Fruit fly (Drosophila melanogaster) whole organism, embryonic: ENCODE data around the gene CG42579.

Experiments used
- Aef1 ChIP-seq: fragments of 200-800 bp; sonication (Bioruptor generic); IDR thresholded peaks from 3 replicates; pipeline ENCODE4 v1.3.6; 2022; ENCODE audit warnings: missing biosample characterization, missing genetic modification characterization
- Antp ChIP-seq: fragments of 200-800 bp; sonication (Bioruptor generic); optimal IDR thresholded peaks from 3 replicates; lab custom pipeline; 2016; ENCODE audit warnings: missing biosample characterization, missing genetic modification characterization
- Atf3 ChIP-seq: fragments of 200-800 bp; sonication (Bioruptor generic); optimal IDR thresholded peaks from 3 replicates; lab custom pipeline; 2016; ENCODE audit warnings: missing biosample characterization, missing genetic modification characterization
- CG10274 ChIP-seq: fragments of 200-800 bp; sonication (Bioruptor generic); optimal IDR thresholded peaks from 3 replicates; lab custom pipeline; 2017; ENCODE audit warnings: missing biosample characterization, mild to moderate bottlenecking, missing genetic modification characterization
- CG10462 ChIP-seq: fragments of 200-800 bp; sonication (Bioruptor generic); optimal IDR thresholded peaks from 2 replicates; lab custom pipeline; 2016; ENCODE audit warnings: missing biosample characterization, missing genetic modification characterization
- CG14667 ChIP-seq: fragments of 200-800 bp; sonication (Bioruptor generic); IDR thresholded peaks from 2 replicates; pipeline ENCODE4 v1.3.6; 2022; ENCODE audit warnings: missing biosample characterization, missing genetic modification characterization
- CG14965 ChIP-seq: fragments of 200-800 bp; sonication (Bioruptor generic); optimal IDR thresholded peaks from 2 replicates; lab custom pipeline; 2016; ENCODE audit warnings: missing biosample characterization, missing genetic modification characterization, borderline replicate concordance
- CG15601 ChIP-seq: fragments of 200-800 bp; sonication (Bioruptor generic); optimal IDR thresholded peaks from 3 replicates; lab custom pipeline; 2019; ENCODE audit warnings: missing biosample characterization, mild to moderate bottlenecking, missing genetic modification characterization, moderate library complexity
- CG2199 ChIP-seq: fragments of 200-800 bp; sonication (Bioruptor generic); IDR thresholded peaks from 3 replicates; pipeline ENCODE4 v1.3.6; 2022; ENCODE audit warnings: missing biosample characterization, missing genetic modification characterization
- CG2202 ChIP-seq: fragments of 200-800 bp; sonication (Bioruptor generic); optimal IDR thresholded peaks from 2 replicates; lab custom pipeline; 2018; ENCODE audit warnings: missing biosample characterization, mild to moderate bottlenecking, missing genetic modification characterization
- CG2875 ChIP-seq: fragments of 200-800 bp; sonication (Bioruptor generic); optimal IDR thresholded peaks from 2 replicates; lab custom pipeline; 2017; ENCODE audit warnings: missing biosample characterization, mild to moderate bottlenecking, missing genetic modification characterization, missing genetic modification reagents
- CG3995 ChIP-seq: fragments of 200-800 bp; sonication (Bioruptor generic); optimal IDR thresholded peaks from 3 replicates; lab custom pipeline; 2016; ENCODE audit warnings: missing biosample characterization, missing genetic modification characterization
- CG4328 ChIP-seq: fragments of 200-800 bp; sonication (Bioruptor generic); optimal IDR thresholded peaks from 3 replicates; lab custom pipeline; 2017; ENCODE audit warnings: missing biosample characterization, missing genetic modification reagents, missing genetic modification characterization
- CG4404 ChIP-seq: fragments of 200-800 bp; sonication (Bioruptor generic); IDR thresholded peaks from 2 replicates; pipeline ENCODE4 v1.3.6; 2022; ENCODE audit warnings: missing biosample characterization, missing genetic modification characterization
- CG4730 ChIP-seq: fragments of 200-800 bp; sonication (Bioruptor generic); IDR thresholded peaks from 2 replicates; pipeline ENCODE4 v1.3.6; 2022; ENCODE audit warnings: missing biosample characterization, missing genetic modification characterization
- CG4854 ChIP-seq: fragments of 200-800 bp; sonication (Bioruptor generic); optimal IDR thresholded peaks from 2 replicates; lab custom pipeline; 2016; ENCODE audit warnings: missing biosample characterization, missing genetic modification characterization, inconsistent platforms
- CG5180 ChIP-seq: fragments of 200-800 bp; sonication (Bioruptor generic); optimal IDR thresholded peaks from 3 replicates; lab custom pipeline; 2017; ENCODE audit warnings: missing biosample characterization, missing genetic modification characterization, mild to moderate bottlenecking, moderate library complexity, missing genetic modification reagents
- CG6175 ChIP-seq: fragments of 200-800 bp; sonication (Bioruptor generic); IDR thresholded peaks from 3 replicates; pipeline ENCODE4 v1.3.6; 2022; ENCODE audit warnings: missing biosample characterization, missing genetic modification characterization
- CG6689 ChIP-seq: fragments of 200-800 bp; sonication (Bioruptor generic); IDR thresholded peaks from 2 replicates; pipeline ENCODE4 v1.3.6; 2022; ENCODE audit warnings: missing biosample characterization, missing genetic modification characterization
- CG7745 ChIP-seq: fragments of 200-800 bp; sonication (Bioruptor generic); optimal IDR thresholded peaks from 2 replicates; lab custom pipeline; 2018; ENCODE audit warnings: missing biosample characterization, mild to moderate bottlenecking, missing genetic modification characterization, moderate library complexity
- CG7839 ChIP-seq: fragments of 200-800 bp; sonication (Bioruptor generic); optimal IDR thresholded peaks from 3 replicates; lab custom pipeline; 2018; ENCODE audit warnings: missing biosample characterization, mild to moderate bottlenecking, missing genetic modification characterization, moderate library complexity
- CG8944 ChIP-seq: fragments of 200-800 bp; sonication (Bioruptor generic); optimal IDR thresholded peaks from 3 replicates; lab custom pipeline; 2016; ENCODE audit warnings: missing biosample characterization, missing genetic modification characterization
- CG9609 ChIP-seq: fragments of 200-800 bp; sonication (Bioruptor generic); optimal IDR thresholded peaks from 3 replicates; lab custom pipeline; 2016; ENCODE audit warnings: missing biosample characterization, missing genetic modification characterization
- Ets65A ChIP-seq: fragments of 200-800 bp; sonication (Bioruptor generic); peaks from one replicate; lab custom pipeline; 2016; ENCODE audit warnings: missing biosample characterization, missing genetic modification characterization
- GATAe ChIP-seq: fragments of 200-800 bp; sonication (Bioruptor generic); conservative IDR thresholded peaks from 2 replicates; pipeline ENCODE4 v1.3.6; 2022; ENCODE audit warnings: missing biosample characterization, missing genetic modification characterization
- HLHmδ ChIP-seq: fragments of 200-800 bp; sonication (Bioruptor generic); optimal IDR thresholded peaks from 2 replicates; lab custom pipeline; 2018; ENCODE audit warnings: missing biosample characterization, mild to moderate bottlenecking, missing genetic modification characterization, moderate library complexity
- Kr ChIP-seq: fragments of 200-800 bp; sonication (Bioruptor generic); optimal IDR thresholded peaks from 2 replicates; lab custom pipeline; 2017; ENCODE audit warnings: missing biosample characterization, mild to moderate bottlenecking, missing genetic modification characterization
- MBD-R2 ChIP-seq: fragments of 200-800 bp; sonication (Bioruptor generic); IDR thresholded peaks from 2 replicates; pipeline ENCODE4 v1.3.6; 2022; ENCODE audit warnings: missing biosample characterization, missing genetic modification characterization
- Myb ChIP-seq: fragments of 200-800 bp; sonication (Bioruptor generic); optimal IDR thresholded peaks from 2 replicates; lab custom pipeline; 2016; ENCODE audit warnings: missing biosample characterization, missing genetic modification characterization
- NFAT ChIP-seq: fragments of 200-800 bp; sonication (Bioruptor generic); IDR thresholded peaks from 2 replicates; pipeline ENCODE4 v1.3.6; 2022; ENCODE audit warnings: missing biosample characterization, missing genetic modification characterization
- Stat92E ChIP-seq, 3 experiments: fragments of >200 bp in 2 of 3; fragments of 200-800 bp in 1 of 3; sonication (Bioruptor generic) in 1 of 3; optimal IDR thresholded peaks; 2 replicates each; lab custom pipeline; 2017 to 2019; ENCODE audit warnings: missing biosample characterization in 3 of 3, missing genetic modification characterization in 3 of 3, mild to moderate bottlenecking in 1 of 3, moderate library complexity in 1 of 3
- amos ChIP-seq: fragments of 200-800 bp; sonication (Bioruptor generic); IDR thresholded peaks from 2 replicates; pipeline ENCODE4 v1.3.6; 2022; ENCODE audit warnings: missing biosample characterization, missing genetic modification characterization; ENCODE audit not compliant: partially characterized antibody
- chif ChIP-seq, 2 experiments: fragments of 200-800 bp; sonication (Bioruptor generic); optimal IDR thresholded peaks; 3 replicates each; lab custom pipeline; 2016; ENCODE audit warnings: missing biosample characterization in 2 of 2, missing genetic modification characterization in 2 of 2
- dmrt99B ChIP-seq: fragments of 200-800 bp; sonication (Bioruptor generic); optimal IDR thresholded peaks from 2 replicates; lab custom pipeline; 2018; ENCODE audit warnings: missing biosample characterization, mild to moderate bottlenecking, missing genetic modification characterization, moderate library complexity
- dysf ChIP-seq: fragments of 200-800 bp; sonication (Bioruptor generic); IDR thresholded peaks from 3 replicates; pipeline ENCODE4 v1.3.6; 2022; ENCODE audit warnings: missing biosample characterization, missing genetic modification characterization
- ewg ChIP-seq: fragments of 200-800 bp; sonication (Bioruptor generic); optimal IDR thresholded peaks from 3 replicates; lab custom pipeline; 2017; ENCODE audit warnings: mild to moderate bottlenecking, missing biosample characterization, missing genetic modification reagents, missing genetic modification characterization
- fd3F ChIP-seq: fragments of 200-800 bp; sonication (Bioruptor generic); optimal IDR thresholded peaks from 2 replicates; lab custom pipeline; 2018; ENCODE audit warnings: missing biosample characterization, mild to moderate bottlenecking, missing genetic modification characterization, moderate library complexity
- grau ChIP-seq: fragments of 200-800 bp; optimal IDR thresholded peaks from 3 replicates; lab custom pipeline; 2019; ENCODE audit warnings: missing biosample characterization, mild to moderate bottlenecking, missing genetic modification characterization, moderate library complexity
- jumu ChIP-seq: fragments of 200-800 bp; sonication (Bioruptor generic); optimal IDR thresholded peaks from 3 replicates; lab custom pipeline; 2016; ENCODE audit warnings: missing biosample characterization, missing genetic modification characterization
- kni ChIP-seq: fragments of 200-800 bp; sonication (Bioruptor generic); optimal IDR thresholded peaks from 3 replicates; lab custom pipeline; 2017; ENCODE audit warnings: mild to moderate bottlenecking, missing biosample characterization, missing genetic modification reagents, missing genetic modification characterization
- lola ChIP-seq, 3 experiments: fragments of >200 bp in 2 of 3; fragments of 200-800 bp in 1 of 3; sonication (Bioruptor generic) in 1 of 3; optimal IDR thresholded peaks; 2 replicates each; lab custom pipeline; 2017 to 2019; ENCODE audit warnings: missing biosample characterization in 3 of 3, missing genetic modification characterization in 3 of 3, mild to moderate bottlenecking in 1 of 3, moderate library complexity in 1 of 3
- peb ChIP-seq: fragments of 200-800 bp; sonication (Bioruptor generic); IDR thresholded peaks from 2 replicates; pipeline ENCODE4 v1.3.6; 2022; ENCODE audit warnings: missing biosample characterization, missing genetic modification characterization
- phol ChIP-seq: fragments of 200-800 bp; sonication (Bioruptor generic); optimal IDR thresholded peaks from 3 replicates; lab custom pipeline; 2018; ENCODE audit warnings: missing biosample characterization, mild to moderate bottlenecking, missing genetic modification characterization, moderate library complexity
- slou ChIP-seq: fragments of 200-800 bp; sonication (Bioruptor generic); optimal IDR thresholded peaks from 3 replicates; lab custom pipeline; 2016; ENCODE audit warnings: missing biosample characterization, missing genetic modification characterization
- sna ChIP-seq: fragments of 200-800 bp; sonication (Bioruptor generic); IDR thresholded peaks from 2 replicates; pipeline ENCODE4 v1.3.6; 2022; ENCODE audit warnings: missing biosample characterization, missing genetic modification characterization; ENCODE audit not compliant: partially characterized antibody
- sr ChIP-seq: fragments of 200-800 bp; sonication (Bioruptor generic); IDR thresholded peaks from 3 replicates; pipeline ENCODE4 v1.3.6; 2022; ENCODE audit warnings: missing biosample characterization, missing genetic modification characterization
- twi ChIP-seq: fragments of 200-800 bp; optimal IDR thresholded peaks from 2 replicates; lab custom pipeline; 2019; ENCODE audit warnings: missing biosample characterization, mild to moderate bottlenecking, missing genetic modification characterization, moderate library complexity
- wdn ChIP-seq: fragments of 200-800 bp; sonication (Bioruptor generic); IDR thresholded peaks from 2 replicates; pipeline ENCODE4 v1.3.6; 2022; ENCODE audit warnings: missing biosample characterization, missing genetic modification characterization

The CG42579 gene

dm6 chrX:20495767-20496656, 31.4 kb upstream of the CG42579 start (continued):
- TF ChIP-seq jumu (GFP tag; lab: Kevin White, UChicago) (peak; percentile 28), slou (GFP tag; lab: Kevin White, UChicago) (peak; percentile 21), MBD-R2 (no peak; the same call in 1 of the 2 replicates), twi (tag; lab: Kevin White, UChicago) (peak; percentile 21), chif (GFP tag; optimal IDR thresholded peaks at IDR 0.05; lab: Kevin White, UChicago) (peak; percentile 30 to 71), fd3F (GFP tag; lab: Kevin White, UChicago) (peak; percentile 14), sna (GFP tag; lab: Robert Waterston, UW) (no peak), Kr (GFP tag; lab: Kevin White, UChicago) (no peak), CG14667 (no peak), CG5180 (GFP tag; lab: Kevin White, UChicago) (peak; percentile 5), CG7839 (tag; lab: Kevin White, UChicago) (peak; percentile 68), wdn (GFP tag; lab: Robert Waterston, UW) (0 out of 2 replicates have a peak, but pooled peaks have one; percentile 14), CG4404 (peak; percentile 33; the same call in 1 of the 2 replicates), grau (tag; lab: Kevin White, UChicago) (peak; percentile 58), Ets65A (peak; percentile 90), CG8944 (peak; percentile 43), ewg (GFP tag; lab: Kevin White, UChicago) (peak; percentile 49), Stat92E (GFP tag; optimal IDR thresholded peaks at IDR 0.05; lab: Kevin White, UChicago) (no peak), CG6175 (no peak), phol (peak; percentile 73), Antp (GFP tag; lab: Kevin White, UChicago) (peak; percentile 42), CG10462 (GFP tag; lab: Kevin White, UChicago) (peak; percentile 10), GATAe (GFP tag; lab: Robert Waterston, UW) (no peak), dysf (peak; percentile 63; the same call in 2 of the 3 replicates), CG15601 (peak; percentile 54), dmrt99B (tag; lab: Kevin White, UChicago) (peak; percentile 67), CG6689 (GFP tag; lab: Robert Waterston, UW) (peak; percentile 50; the same call in 1 of the 2 replicates), peb (GFP tag; lab: Robert Waterston, UW) (0 out of 2 replicates have a peak, but pooled peaks have one; percentile 16), lola (GFP tag; optimal IDR thresholded peaks at IDR 0.05; lab: Kevin White, UChicago) (peak in 1 of 3 experiments; percentile 72), CG9609 (GFP tag; lab: Kevin White, UChicago) (peak; percentile 46), CG10274 (GFP tag; lab: Kevin White, UChicago) (no peak), CG7745 (tag; lab: Kevin White, UChicago) (no peak), CG2875 (peak; percentile 36), CG4730 (GFP tag; lab: Robert Waterston, UW) (no peak), NFAT (GFP tag; lab: Robert Waterston, UW) (0 out of 2 replicates have a peak, but pooled peaks have one; percentile 16), Atf3 (peak; percentile 16), CG2199 (GFP tag; lab: Robert Waterston, UW) (no peak), CG2202 (tag; lab: Kevin White, UChicago) (peak; percentile 34), CG4328 (no peak), CG14965 (no peak), kni (no peak), Myb (GFP tag; lab: Kevin White, UChicago) (peak; percentile 32), amos (GFP tag; lab: Robert Waterston, UW) (no peak), Aef1 (GFP tag; lab: Robert Waterston, UW) (peak; percentile 62), CG3995 (GFP tag; lab: Kevin White, UChicago) (no peak), HLHmδ (no peak), sr (GFP tag; lab: Robert Waterston, UW) (0 out of 3 replicates have a peak, but pooled peaks have one; percentile 24), CG4854 (GFP tag; lab: Kevin White, UChicago) (peak; percentile 20)
